Fruit fly (Drosophila melanogaster): ENCODE measurements around the gene CG43915.

dm6 chr3L:3964671-3965070, 8.0 kb upstream of the CG43915 start, which contains the start of gene CG12605:
- TF ChIP-seq CG32121 (GFP tag; IDR thresholded peaks at IDR 0.05): no peak
- no peak for TF ChIP-seq CG14655 (GFP tag; optimal IDR thresholded peaks at IDR 0.05)
- no peak for TF ChIP-seq CG17806 (tag; optimal IDR thresholded peaks at IDR 0.05)
- no peak for TF ChIP-seq CG10348 (GFP tag; IDR thresholded peaks at IDR 0.05)
- TF ChIP-seq CG9948 (tag; optimal IDR thresholded peaks at IDR 0.05): no peak
- TF ChIP-seq CG15710 (tag; optimal IDR thresholded peaks at IDR 0.05): no peak
